Fruit fly (Drosophila melanogaster) whole organism, embryonic: Measurements from ENCODE around the gene CG6733.

Experiments used
- Aef1 ChIP-seq: fragments of 200-800 bp; sonication (Bioruptor generic); IDR thresholded peaks from 3 replicates; pipeline ENCODE4 v1.3.6; 2022; ENCODE audit warnings: missing biosample characterization, missing genetic modification characterization
- Atf-2 ChIP-seq: fragments of 200-800 bp; sonication (Bioruptor generic); optimal IDR thresholded peaks from 2 replicates; lab custom pipeline; 2016; ENCODE audit warnings: missing biosample characterization, missing genetic modification characterization
- Atf3 ChIP-seq: fragments of 200-800 bp; sonication (Bioruptor generic); optimal IDR thresholded peaks from 3 replicates; lab custom pipeline; 2016; ENCODE audit warnings: missing biosample characterization, missing genetic modification characterization
- Bdp1 ChIP-seq: fragments of 200-800 bp; sonication (Bioruptor generic); optimal IDR thresholded peaks from 3 replicates; lab custom pipeline; 2016; ENCODE audit warnings: missing biosample characterization, missing genetic modification characterization
- Blimp-1 ChIP-seq: fragments of 200-800 bp; sonication (Bioruptor generic); optimal IDR thresholded peaks from 3 replicates; lab custom pipeline; 2018; ENCODE audit warnings: missing biosample characterization, missing genetic modification characterization, mild to moderate bottlenecking, moderate library complexity, missing genetic modification reagents
- CG10321 ChIP-seq: fragments of 200-800 bp; sonication (Bioruptor generic); IDR thresholded peaks from 2 replicates; pipeline ENCODE4 v1.3.6; 2022; ENCODE audit warnings: missing biosample characterization, missing genetic modification characterization
- CG11560 ChIP-seq: fragments of 200-800 bp; sonication (Bioruptor generic); IDR thresholded peaks from 3 replicates; pipeline ENCODE4 v1.3.6; 2022; ENCODE audit warnings: missing biosample characterization, missing genetic modification characterization
- CG11723 ChIP-seq: fragments of 200-800 bp; sonication (Bioruptor generic); optimal IDR thresholded peaks from 2 replicates; lab custom pipeline; 2017; ENCODE audit warnings: missing biosample characterization, mild to moderate bottlenecking, missing genetic modification characterization
- CG13775 ChIP-seq: fragments of 200-800 bp; sonication (Bioruptor generic); optimal IDR thresholded peaks from 3 replicates; lab custom pipeline; 2017; ENCODE audit warnings: missing biosample characterization, mild to moderate bottlenecking, missing genetic modification characterization
- CG15011 ChIP-seq: fragments of 200-800 bp; sonication (Bioruptor generic); optimal IDR thresholded peaks from 3 replicates; lab custom pipeline; 2018; ENCODE audit warnings: missing biosample characterization, mild to moderate bottlenecking, missing genetic modification characterization
- CG16779 ChIP-seq: fragments of 200-800 bp; sonication (Bioruptor generic); IDR thresholded peaks from 2 replicates; pipeline ENCODE4 v1.3.6; 2022; ENCODE audit warnings: missing biosample characterization, missing genetic modification characterization
- CG16863 ChIP-seq: fragments of 200-800 bp; sonication (Bioruptor generic); optimal IDR thresholded peaks from 3 replicates; lab custom pipeline; 2016; ENCODE audit warnings: missing biosample characterization, missing genetic modification characterization
- CG1792 ChIP-seq: fragments of 200-800 bp; sonication (Bioruptor generic); optimal IDR thresholded peaks from 2 replicates; lab custom pipeline; 2016; ENCODE audit warnings: missing biosample characterization, missing genetic modification characterization
- CG2120 ChIP-seq: fragments of 200-800 bp; sonication (Bioruptor generic); optimal IDR thresholded peaks from 3 replicates; lab custom pipeline; 2016; ENCODE audit warnings: missing biosample characterization, missing genetic modification characterization
- CG33557 ChIP-seq: fragments of 200-800 bp; sonication (Bioruptor generic); optimal IDR thresholded peaks from 2 replicates; lab custom pipeline; 2019; ENCODE audit warnings: missing biosample characterization, mild to moderate bottlenecking, missing genetic modification characterization, moderate library complexity
- CG3847 ChIP-seq: fragments of 200-800 bp; sonication (Bioruptor generic); IDR thresholded peaks from 2 replicates; pipeline ENCODE4 v1.3.6; 2022; ENCODE audit warnings: missing biosample characterization, missing genetic modification characterization
- CG4282 ChIP-seq: fragments of 200-800 bp; sonication (Bioruptor generic); optimal IDR thresholded peaks from 2 replicates; lab custom pipeline; 2016; ENCODE audit warnings: missing biosample characterization, missing genetic modification characterization
- CG4404 ChIP-seq: fragments of 200-800 bp; sonication (Bioruptor generic); IDR thresholded peaks from 2 replicates; pipeline ENCODE4 v1.3.6; 2022; ENCODE audit warnings: missing biosample characterization, missing genetic modification characterization
- CG4820 ChIP-seq: fragments of 200-800 bp; sonication (Bioruptor generic); optimal IDR thresholded peaks from 3 replicates; lab custom pipeline; 2016; ENCODE audit warnings: missing biosample characterization, missing genetic modification characterization
- Dref ChIP-seq: fragments of 200-800 bp; sonication (Bioruptor generic); IDR thresholded peaks from 2 replicates; pipeline ENCODE4 v1.3.6; 2022; ENCODE audit warnings: missing biosample characterization, missing genetic modification characterization
- Drgx ChIP-seq: fragments of 200-800 bp; sonication (Bioruptor generic); IDR thresholded peaks from 2 replicates; pipeline ENCODE4 v1.3.6; 2022; ENCODE audit warnings: missing biosample characterization, missing genetic modification characterization
- Ets65A ChIP-seq: fragments of 200-800 bp; sonication (Bioruptor generic); peaks from one replicate; lab custom pipeline; 2016; ENCODE audit warnings: missing biosample characterization, missing genetic modification characterization
- HmgZ ChIP-seq: fragments of 200-800 bp; sonication (Bioruptor generic); optimal IDR thresholded peaks from 2 replicates; lab custom pipeline; 2018; ENCODE audit warnings: missing biosample characterization, mild to moderate bottlenecking, missing genetic modification characterization
- Jarid2 ChIP-seq: fragments of 200-800 bp; sonication (Bioruptor generic); optimal IDR thresholded peaks from 3 replicates; lab custom pipeline; 2017; ENCODE audit warnings: mild to moderate bottlenecking, missing biosample characterization, missing genetic modification reagents, missing genetic modification characterization
- Oli ChIP-seq: fragments of 200-800 bp; sonication (Bioruptor generic); optimal IDR thresholded peaks from 2 replicates; lab custom pipeline; 2018; ENCODE audit warnings: missing biosample characterization, mild to moderate bottlenecking, missing genetic modification characterization, moderate library complexity
- Rfx ChIP-seq: fragments of 200-800 bp; sonication (Bioruptor generic); IDR thresholded peaks from 2 replicates; pipeline ENCODE4 v1.3.6; 2022; ENCODE audit warnings: missing biosample characterization, missing genetic modification characterization
- ab ChIP-seq: fragments of 200-800 bp; sonication (Bioruptor generic); optimal IDR thresholded peaks from 2 replicates; lab custom pipeline; 2016; ENCODE audit warnings: missing biosample characterization, missing genetic modification characterization
- ap ChIP-seq: fragments of 200-800 bp; sonication (Bioruptor generic); IDR thresholded peaks from 2 replicates; pipeline ENCODE4 v1.3.6; 2022; ENCODE audit warnings: missing biosample characterization, missing genetic modification characterization
- bigmax ChIP-seq: fragments of 200-800 bp; sonication (Bioruptor generic); optimal IDR thresholded peaks from 2 replicates; lab custom pipeline; 2018; ENCODE audit warnings: missing biosample characterization, mild to moderate bottlenecking, missing genetic modification characterization
- br ChIP-seq: fragments of >200 bp; optimal IDR thresholded peaks from 2 replicates; lab custom pipeline; 2017
- ems ChIP-seq: fragments of 200-800 bp; sonication (Bioruptor generic); optimal IDR thresholded peaks from 3 replicates; lab custom pipeline; 2016; ENCODE audit warnings: missing biosample characterization, missing genetic modification characterization
- ftz-f1 ChIP-seq: fragments of 200-800 bp; sonication (Bioruptor generic); optimal IDR thresholded peaks from 2 replicates; lab custom pipeline; 2016; ENCODE audit warnings: missing biosample characterization, missing genetic modification characterization
- gcm2 ChIP-seq: fragments of 200-800 bp; sonication (Bioruptor generic); optimal IDR thresholded peaks from 2 replicates; lab custom pipeline; 2016; ENCODE audit warnings: missing biosample characterization, missing genetic modification characterization
- grau ChIP-seq: fragments of 200-800 bp; optimal IDR thresholded peaks from 3 replicates; lab custom pipeline; 2019; ENCODE audit warnings: missing biosample characterization, mild to moderate bottlenecking, missing genetic modification characterization, moderate library complexity
- ham ChIP-seq: fragments of 200-800 bp; sonication (Bioruptor generic); IDR thresholded peaks from 2 replicates; pipeline ENCODE4 v1.3.6; 2022; ENCODE audit warnings: missing biosample characterization, missing genetic modification characterization
- lbe ChIP-seq: fragments of 200-800 bp; sonication (Bioruptor generic); optimal IDR thresholded peaks from 2 replicates; lab custom pipeline; 2016; ENCODE audit warnings: missing biosample characterization, mild to moderate bottlenecking, missing genetic modification characterization
- mam ChIP-seq: fragments of 200-800 bp; sonication (Bioruptor generic); optimal IDR thresholded peaks from 3 replicates; lab custom pipeline; 2016; ENCODE audit warnings: missing biosample characterization, missing genetic modification characterization
- pita ChIP-seq: fragments of 200-800 bp; sonication (Bioruptor generic); optimal IDR thresholded peaks from 2 replicates; lab custom pipeline; 2017; ENCODE audit warnings: missing biosample characterization, mild to moderate bottlenecking, missing genetic modification characterization
- repo ChIP-seq: fragments of 200-800 bp; sonication (Bioruptor generic); optimal IDR thresholded peaks from 2 replicates; lab custom pipeline; 2016; ENCODE audit warnings: missing biosample characterization, missing genetic modification characterization
- row ChIP-seq: fragments of 200-800 bp; sonication (Bioruptor generic); IDR thresholded peaks from 3 replicates; pipeline ENCODE4 v1.3.6; 2022; ENCODE audit warnings: missing biosample characterization, missing genetic modification characterization
- tna ChIP-seq: fragments of 200-800 bp; sonication (Bioruptor generic); IDR thresholded peaks from 2 replicates; pipeline ENCODE4 v1.3.6; 2022; ENCODE audit warnings: missing biosample characterization, missing genetic modification characterization; ENCODE audit not compliant: partially characterized antibody
- toy ChIP-seq: fragments of 200-800 bp; sonication (Bioruptor generic); IDR thresholded peaks from 2 replicates; pipeline ENCODE4 v1.3.6; 2022; ENCODE audit warnings: missing biosample characterization, missing genetic modification characterization
- vnd ChIP-seq: fragments of 200-800 bp; sonication (Bioruptor generic); IDR thresholded peaks from 3 replicates; pipeline ENCODE4 v1.3.6; 2022; ENCODE audit warnings: missing biosample characterization, missing genetic modification characterization; ENCODE audit not compliant: partially characterized antibody

Gene CG6733

dm6 chr3R:23067209-23067826 is 30.2 kb upstream of the CG6733 start, which contains the start of gene CG17111 (continued):
- TF ChIP-seq CG16779 (GFP tag; lab: Robert Waterston, UW) (no peak), CG11560 (tag; lab: Robert Waterston, UW) (no peak), grau (tag; lab: Kevin White, UChicago) (no peak), Oli (tag; lab: Kevin White, UChicago) (peak; percentile 62), bigmax (GFP tag; lab: Kevin White, UChicago) (no peak), lbe (no peak), ham (GFP tag; lab: Robert Waterston, UW) (no peak), CG3847 (GFP tag; lab: Robert Waterston, UW) (no peak), CG4820 (GFP tag; lab: Kevin White, UChicago) (peak; percentile 44), tna (GFP tag; lab: Robert Waterston, UW) (no peak), CG4404 (GFP tag; lab: Robert Waterston, UW) (no peak), vnd (no peak), Bdp1 (GFP tag; lab: Kevin White, UChicago) (no peak), toy (GFP tag; lab: Robert Waterston, UW) (no peak), ems (no peak), pita (GFP tag; lab: Kevin White, UChicago) (no peak), Drgx (no peak), CG4282 (no peak), ftz-f1 (no peak), HmgZ (no peak), Atf3 (no peak), Aef1 (no peak), Rfx (GFP tag; lab: Robert Waterston, UW) (no peak), CG33557 (no peak), CG16863 (no peak), CG13775 (GFP tag; lab: Kevin White, UChicago) (no peak), CG2120 (no peak), br (lab: Kevin White, UChicago) (no peak), repo (GFP tag; lab: Kevin White, UChicago) (no peak), CG1792 (GFP tag; lab: Kevin White, UChicago) (no peak)

dm6 chr3R:23074480-23074879 is 23.0 kb upstream of the CG6733 start:
- TF ChIP-seq Blimp-1 (peak; percentile 77), CG11723 (GFP tag; lab: Kevin White, UChicago) (no peak), ab (no peak), CG15011 (GFP tag; lab: Kevin White, UChicago) (no peak), lbe (no peak), Dref (GFP tag; lab: Robert Waterston, UW) (no peak), CG2120 (no peak), mam (GFP tag; lab: Kevin White, UChicago) (no peak), ap (GFP tag; lab: Robert Waterston, UW) (no peak), CG10321 (peak; percentile 67), CG33557 (no peak), Atf-2 (GFP tag; lab: Kevin White, UChicago) (no peak), gcm2 (GFP tag; lab: Kevin White, UChicago) (no peak)

DNA sequence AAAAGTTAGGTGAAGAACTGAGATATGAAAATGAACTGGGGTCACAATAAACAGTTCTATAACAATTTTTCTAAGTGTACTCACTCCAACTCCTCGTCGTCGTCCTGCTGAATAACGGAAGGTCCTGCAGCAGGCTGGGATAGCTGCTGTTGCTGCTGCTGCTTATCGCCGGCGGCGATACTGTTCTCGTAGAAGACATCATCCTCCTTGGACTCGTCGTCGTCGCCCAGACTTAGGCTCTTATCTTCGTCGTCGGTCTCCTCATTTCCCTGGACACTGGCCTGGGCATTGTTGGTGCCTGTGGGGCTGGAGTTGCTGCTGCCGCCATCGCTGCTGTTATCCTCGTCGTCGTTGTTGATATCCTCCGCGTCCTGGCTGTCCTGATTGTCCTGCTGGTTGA is 16.3 kb upstream of the CG6733 start:
- peak; percentile 90 for TF ChIP-seq Ets65A
- no peak for TF ChIP-seq Jarid2 (GFP tag; lab: Kevin White, UChicago)
- TF ChIP-seq row (GFP tag; lab: Robert Waterston, UW): 0 out of 3 replicates have a peak, but pooled peaks have one; percentile 22
